Worm (Caenorhabditis elegans): ENCODE results near the gene R04A9.3.

The R04A9.3 gene

ce11 chrX:334452-334851, 46.0 kb downstream of the R04A9.3 start:
- TF ChIP-seq hlh-6 (tag; optimal IDR thresholded peaks at IDR 0.05) (no peak), tbx-7 (tag; optimal IDR thresholded peaks at IDR 0.05) (no peak), ref-2 (tag; optimal IDR thresholded peaks at IDR 0.05) (no peak), odd-2 (tag; optimal IDR thresholded peaks at IDR 0.05) (no peak), elt-2 (tag; optimal IDR thresholded peaks at IDR 0.05) (no peak), hlh-8 (tag; optimal IDR thresholded peaks at IDR 0.05) (no peak), ceh-48 (tag; optimal IDR thresholded peaks at IDR 0.05) (no peak), ceh-24 (tag; optimal IDR thresholded peaks at IDR 0.05) (no peak), hlh-30 (tag; optimal IDR thresholded peaks at IDR 0.05; ENCODE audit: insufficient read depth) (no peak), K02D7.2 (tag; optimal IDR thresholded peaks at IDR 0.05) (no peak), nfya-1 (tag; optimal IDR thresholded peaks at IDR 0.05) (no peak), ceh-34 (tag; optimal IDR thresholded peaks at IDR 0.05) (no peak), elt-4 (tag; optimal IDR thresholded peaks at IDR 0.05) (no peak), nhr-11 (tag; optimal IDR thresholded peaks at IDR 0.05) (no peak), fkh-10 (GFP tag; optimal IDR thresholded peaks at IDR 0.05) (no peak), hlh-15 (tag; optimal IDR thresholded peaks at IDR 0.05) (no peak)

- TF ChIP-seq lim-6 (tag; optimal IDR thresholded peaks at IDR 0.05) (no peak), pat-9 (tag; optimal IDR thresholded peaks at IDR 0.05) (no peak), mec-3 (tag; optimal IDR thresholded peaks at IDR 0.05; ENCODE audit: borderline replicate concordance) (no peak), elt-2 (tag; optimal IDR thresholded peaks at IDR 0.05) (no peak), ceh-14 (tag; optimal IDR thresholded peaks at IDR 0.05) (no peak), hlh-8 (tag; optimal IDR thresholded peaks at IDR 0.05) (no peak), fax-1 (tag; optimal IDR thresholded peaks at IDR 0.05) (no peak), C38D4.7 (GFP tag; optimal IDR thresholded peaks at IDR 0.05) (no peak), nhr-11 (tag; optimal IDR thresholded peaks at IDR 0.05) (no peak), tbx-7 (tag; optimal IDR thresholded peaks at IDR 0.05) (no peak), syd-9 (tag; optimal IDR thresholded peaks at IDR 0.05) (no peak), ceh-24 (tag; optimal IDR thresholded peaks at IDR 0.05) (no peak), madf-2 (tag; optimal IDR thresholded peaks at IDR 0.05) (no peak), sdc-2 (tag; optimal IDR thresholded peaks at IDR 0.05) (no peak), unc-55 (GFP tag; optimal IDR thresholded peaks at IDR 0.05) (no peak), ceh-30 (tag; optimal IDR thresholded peaks at IDR 0.05) (no peak), ceh-6 (GFP tag; optimal IDR thresholded peaks at IDR 0.05) (no peak), tbx-2 (tag; optimal IDR thresholded peaks at IDR 0.05) (no peak), pros-1 (tag; optimal IDR thresholded peaks at IDR 0.05) (no peak)
Measured at ce11 chrX:332643-333042, 47.8 kb downstream of the R04A9.3 start.

- no peak for TF ChIP-seq ets-4 (tag; optimal IDR thresholded peaks at IDR 0.05)
- TF ChIP-seq nhr-232 (tag; optimal IDR thresholded peaks at IDR 0.05), result no peak
- TF ChIP-seq K02D7.2 (tag; optimal IDR thresholded peaks at IDR 0.05), result no peak
- no peak for TF ChIP-seq pqm-1 (tag; optimal IDR thresholded peaks at IDR 0.05)
- no peak for TF ChIP-seq ama-1 (optimal IDR thresholded peaks at IDR 0.05)
Measured at ce11 chrX:328736-329135, 51.7 kb downstream of the R04A9.3 start.

Measured in whole organism, late embryonic.